Worm (Caenorhabditis elegans): Measurements from ENCODE around the gene Y50D4C.5.

DNA sequence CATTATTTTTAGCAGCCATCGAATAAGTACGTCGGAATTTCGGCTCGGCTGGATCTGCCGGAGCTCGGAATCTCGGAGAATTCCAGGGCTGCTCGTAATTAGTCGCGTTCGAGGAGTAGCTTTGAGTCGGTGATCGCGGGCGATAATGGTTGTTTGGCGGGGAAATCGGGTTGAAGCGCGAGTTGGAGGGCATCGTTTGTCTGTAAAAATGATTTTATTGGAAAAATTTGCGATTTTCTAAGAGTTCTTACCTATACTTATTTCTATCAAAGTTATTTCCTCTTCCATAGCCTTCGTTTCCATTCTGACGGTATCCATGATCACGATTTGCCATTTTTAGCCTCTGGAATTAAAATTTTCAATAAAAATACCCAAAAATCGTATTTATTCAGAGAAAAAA is at the start of gene Y50D4C.5:
- TF ChIP-seq mep-1 (tag; optimal IDR thresholded peaks at IDR 0.05) (no peak), elt-1 (tag; optimal IDR thresholded peaks at IDR 0.05; ENCODE audit: borderline replicate concordance, insufficient read depth) (no peak), ces-1 (GFP tag; optimal IDR thresholded peaks at IDR 0.05) (no peak), nhr-237 (tag; optimal IDR thresholded peaks at IDR 0.05) (no peak), sptf-1 (tag; optimal IDR thresholded peaks at IDR 0.05) (no peak), snpc-4 (tag; optimal IDR thresholded peaks at IDR 0.05) (no peak), unc-62 (GFP tag; optimal IDR thresholded peaks at IDR 0.05) (no peak), pha-4 (tag; optimal IDR thresholded peaks at IDR 0.05) (no peak), nhr-76 (tag; optimal IDR thresholded peaks at IDR 0.05) (no peak), hlh-1 (tag; optimal IDR thresholded peaks at IDR 0.05) (no peak), nhr-28 (tag; optimal IDR thresholded peaks at IDR 0.05) (no peak), tbx-8 (GFP tag; optimal IDR thresholded peaks at IDR 0.05) (no peak), nhr-12 (tag; optimal IDR thresholded peaks at IDR 0.05) (no peak), ztf-11 (tag; optimal IDR thresholded peaks at IDR 0.05) (no peak)

Data from whole organism, mixed stage, embryonic.